Worm (Caenorhabditis elegans) whole organism, L1 larva: Measurements from ENCODE around the gene C51E3.6.

Experiments
- C04F5.9 ChIP-seq: sonication (generic microtip); optimal IDR thresholded peaks from 2 replicates; lab custom pipeline; 2016; ENCODE audit warnings: missing genetic modification characterization, missing compliant biosample characterization
- C16A3.4 ChIP-seq: fragments of 150-350 bp; optimal IDR thresholded peaks from 2 replicates; lab custom pipeline; 2014; ENCODE audit warnings: missing biosample characterization, missing genetic modification characterization
- alr-1 ChIP-seq: fragments of 200-800 bp; sonication (Bioruptor generic); optimal IDR thresholded peaks from 2 replicates; lab custom pipeline; 2018; ENCODE audit warnings: borderline replicate concordance, mild to moderate bottlenecking, missing genetic modification characterization, missing compliant biosample characterization
- aly-2 ChIP-seq: fragments of 150-350 bp; optimal IDR thresholded peaks from 2 replicates; lab custom pipeline; 2014; ENCODE audit warnings: missing biosample characterization, missing genetic modification characterization
- blmp-1 ChIP-seq: fragments of 150-350 bp; optimal IDR thresholded peaks from 2 replicates; lab custom pipeline; 2014; ENCODE audit warnings: missing biosample characterization, missing genetic modification characterization
- ceh-82 ChIP-seq, 3 experiments: fragments of 150-350 bp in 1 of 3; sonication (generic microtip) in 2 of 3; optimal IDR thresholded peaks; 2 replicates each; lab custom pipeline; 2014 to 2017; ENCODE audit warnings: missing biosample characterization in 3 of 3, missing genetic modification characterization in 3 of 3
- ceh-88 ChIP-seq: fragments of 200-800 bp; sonication (Bioruptor generic); IDR thresholded peaks from 2 replicates; pipeline ENCODE4 v1.3.6; 2022; ENCODE audit warnings: missing genetic modification characterization, missing compliant biosample characterization
- dsc-1 ChIP-seq: sonication (generic microtip); optimal IDR thresholded peaks from 2 replicates; lab custom pipeline; 2016; ENCODE audit warnings: mild to moderate bottlenecking, missing genetic modification characterization, missing compliant biosample characterization
- efl-1 ChIP-seq, 4 experiments: fragments of 150-350 bp; optimal IDR thresholded peaks in 3 of 4; peaks in 1 of 4; 1 replicate in 1 of 4; 2 replicates in 3 of 4; lab custom pipeline; 2014; ENCODE audit warnings: missing biosample characterization in 2 of 4, missing genetic modification characterization in 2 of 4, missing genetic modification reagents in 2 of 4
- egl-13 ChIP-seq: sonication (generic microtip); optimal IDR thresholded peaks from 2 replicates; lab custom pipeline; 2016; ENCODE audit warnings: missing genotype, missing genetic modification reagents, missing genetic modification characterization, missing compliant biosample characterization
- elt-2 ChIP-seq: sonication (generic microtip); optimal IDR thresholded peaks from 2 replicates; lab custom pipeline; 2016; ENCODE audit warnings: missing genetic modification characterization, mild to moderate bottlenecking, inconsistent platforms, missing compliant biosample characterization, missing genetic modification reagents
- elt-3 ChIP-seq, 6 experiments: fragments of 150-350 bp in 1 of 6; sonication (generic microtip); optimal IDR thresholded peaks; 2 replicates each; lab custom pipeline; 2017 to 2018; ENCODE audit warnings: missing biosample characterization in 6 of 6, missing genetic modification characterization in 6 of 6, inconsistent platforms in 1 of 6
- ets-5 ChIP-seq: fragments of 200-800 bp; sonication (Bioruptor generic); IDR thresholded peaks from 2 replicates; pipeline ENCODE4 v1.3.6; 2022; ENCODE audit warnings: missing genetic modification characterization, missing compliant biosample characterization
- fkh-4 ChIP-seq: sonication (generic microtip); optimal IDR thresholded peaks from 2 replicates; lab custom pipeline; 2016; ENCODE audit warnings: missing compliant biosample characterization, missing genetic modification characterization, borderline replicate concordance
- fkh-8 ChIP-seq: sonication (generic microtip); optimal IDR thresholded peaks from 2 replicates; lab custom pipeline; 2016; ENCODE audit warnings: mild to moderate bottlenecking, missing genetic modification characterization, missing compliant biosample characterization
- fos-1 ChIP-seq: fragments of 150-350 bp; optimal IDR thresholded peaks from 2 replicates; lab custom pipeline; 2014; ENCODE audit warnings: missing biosample characterization, missing genetic modification characterization
- isw-1 ChIP-seq: fragments of 200-800 bp; sonication (Bioruptor generic); IDR thresholded peaks from 2 replicates; pipeline ENCODE4 v1.3.6; 2022; ENCODE audit warnings: missing genetic modification characterization, missing compliant biosample characterization
- jun-1 ChIP-seq: fragments of 150-350 bp; optimal IDR thresholded peaks from 2 replicates; lab custom pipeline; 2014; ENCODE audit warnings: missing biosample characterization, missing genetic modification reagents, missing genetic modification characterization
- lin-14 ChIP-seq: fragments of 200-800 bp; sonication (Bioruptor generic); optimal IDR thresholded peaks from 2 replicates; lab custom pipeline; 2018; ENCODE audit warnings: mild to moderate bottlenecking, missing genetic modification characterization, moderate library complexity, missing compliant biosample characterization
- lin-35 ChIP-seq, 2 experiments: fragments of 150-350 bp; optimal IDR thresholded peaks; 2 replicates each; lab custom pipeline; 2014; ENCODE audit warnings: missing biosample characterization in 2 of 2, missing genetic modification characterization in 2 of 2, missing genetic modification reagents in 2 of 2
- lsy-2 ChIP-seq, 2 experiments: fragments of 150-350 bp; optimal IDR thresholded peaks; 2 replicates each; lab custom pipeline; 2014; ENCODE audit warnings: missing biosample characterization in 2 of 2, missing genetic modification characterization in 2 of 2
- mab-9 ChIP-seq: fragments of 200-800 bp; sonication (Bioruptor generic); IDR thresholded peaks from 2 replicates; pipeline ENCODE4 v1.3.6; 2022; ENCODE audit warnings: missing genetic modification reagents, missing genetic modification characterization, missing compliant biosample characterization
- mdl-1 ChIP-seq, 2 experiments: fragments of 150-350 bp; optimal IDR thresholded peaks; 2 replicates each; lab custom pipeline; 2014 to 2017; ENCODE audit warnings: missing biosample characterization in 2 of 2, missing genetic modification characterization in 2 of 2, inconsistent platforms in 1 of 2
- mep-1 ChIP-seq: fragments of 150-350 bp; optimal IDR thresholded peaks from 2 replicates; lab custom pipeline; 2014; ENCODE audit warnings: missing biosample characterization, missing genetic modification characterization
- nhr-20 ChIP-seq: sonication (generic microtip); optimal IDR thresholded peaks from 2 replicates; lab custom pipeline; 2016; ENCODE audit warnings: mild to moderate bottlenecking, missing genetic modification characterization, missing compliant biosample characterization
- nhr-28 ChIP-seq: fragments of 150-350 bp; optimal IDR thresholded peaks from 2 replicates; lab custom pipeline; 2014; ENCODE audit warnings: missing biosample characterization, missing genetic modification characterization
- nhr-71 ChIP-seq: sonication (generic microtip); optimal IDR thresholded peaks from 2 replicates; lab custom pipeline; 2016; ENCODE audit warnings: mild to moderate bottlenecking, missing genetic modification characterization, moderate library complexity, missing compliant biosample characterization
- nhr-76 ChIP-seq: sonication (generic microtip); optimal IDR thresholded peaks from 2 replicates; lab custom pipeline; 2017; ENCODE audit warnings: missing biosample characterization, missing genetic modification characterization
- nhr-77 ChIP-seq: fragments of 150-350 bp; optimal IDR thresholded peaks from 2 replicates; lab custom pipeline; 2014; ENCODE audit warnings: missing biosample characterization, missing genetic modification characterization
- rnt-1 ChIP-seq: sonication (generic microtip); optimal IDR thresholded peaks from 2 replicates; lab custom pipeline; 2016; ENCODE audit warnings: mild to moderate bottlenecking, missing genetic modification characterization, moderate library complexity, missing compliant biosample characterization
- snu-23 ChIP-seq: sonication (generic microtip); optimal IDR thresholded peaks from 2 replicates; lab custom pipeline; 2016; ENCODE audit warnings: missing genetic modification characterization, missing compliant biosample characterization
- sox-4 ChIP-seq: sonication (generic microtip); optimal IDR thresholded peaks from 2 replicates; lab custom pipeline; 2016; ENCODE audit warnings: missing genetic modification characterization, missing compliant biosample characterization
- sptf-1 ChIP-seq: fragments of 150-350 bp; optimal IDR thresholded peaks from 2 replicates; lab custom pipeline; 2014; ENCODE audit warnings: missing biosample characterization, missing genetic modification characterization
- sup-37 ChIP-seq: fragments of 200-800 bp; sonication (Bioruptor generic); optimal IDR thresholded peaks from 2 replicates; lab custom pipeline; 2018; ENCODE audit warnings: mild to moderate bottlenecking, missing genetic modification characterization, missing compliant biosample characterization
- unc-130 ChIP-seq: fragments of 150-350 bp; optimal IDR thresholded peaks from 2 replicates; lab custom pipeline; 2017; ENCODE audit warnings: missing biosample characterization, missing genetic modification characterization, inconsistent platforms
- unc-30 ChIP-seq: sonication (generic microtip); optimal IDR thresholded peaks from 2 replicates; lab custom pipeline; 2017; ENCODE audit warnings: missing biosample characterization, missing genetic modification characterization
- zag-1 ChIP-seq: fragments of 150-350 bp; optimal IDR thresholded peaks from 2 replicates; lab custom pipeline; 2014; ENCODE audit warnings: missing biosample characterization, missing genetic modification characterization

The C51E3.6 gene

ce11 chrV:10204863-10205338, 38.6 kb upstream of the C51E3.6 start, which contains the start of the genes ZK856.19 and ZK856.11 (continued):
- peak; percentile 79 to 88 for TF ChIP-seq lsy-2 (tag; optimal IDR thresholded peaks at IDR 0.05; lab: Kevin White, UChicago)
- peak; percentile 31 for TF ChIP-seq elt-2 (tag; lab: Kevin White, UChicago)
- TF ChIP-seq elt-3 (tag; optimal IDR thresholded peaks at IDR 0.05; lab: Kevin White, UChicago) = peak in 2 of 6 experiments; percentile 2 to 18
- TF ChIP-seq zag-1 (tag; lab: Kevin White, UChicago) = no peak
- peak; percentile 68 for TF ChIP-seq C16A3.4 (tag; lab: Kevin White, UChicago)
- peak; percentile 69 for TF ChIP-seq lin-14

ce11 chrV:10203435-10204009, 37.3 kb upstream of the C51E3.6 start, which contains the start of gene chpf-1:
Gene chpf-1, minus strand, starts transcription at chrV:10203485.
- TF ChIP-seq fkh-8 (no peak), elt-2 (tag; lab: Kevin White, UChicago) (peak; percentile 22), aly-2 (tag; lab: Kevin White, UChicago) (no peak), unc-130 (tag; lab: Kevin White, UChicago) (peak; percentile 26), lin-14 (peak; percentile 38), rnt-1 (no peak), elt-3 (tag; optimal IDR thresholded peaks at IDR 0.05; lab: Kevin White, UChicago) (peak in 1 of 6 experiments; percentile 80), alr-1 (no peak), nhr-20 (peak; percentile 11), nhr-71 (peak; percentile 31), lin-35 (GFP tag; optimal IDR thresholded peaks at IDR 0.05; lab: Kevin White, UChicago) (peak in 1 of 2 experiments; percentile 58), efl-1 (optimal IDR thresholded peaks at IDR 0.05; lab: Kevin White, UChicago) (no peak), efl-1 (GFP tag; optimal IDR thresholded peaks at IDR 0.05 in 1 of 2; lab: Kevin White, UChicago) (no peak), mdl-1 (tag; optimal IDR thresholded peaks at IDR 0.05; lab: Kevin White, UChicago) (peak in 1 of 2 experiments; percentile 0), mab-9 (GFP tag; lab: Robert Waterston, UW) (no peak), ceh-88 (no peak), mep-1 (peak; percentile 20), snu-23 (GFP tag; lab: Kevin White, UChicago) (peak; percentile 29), sptf-1 (tag; lab: Kevin White, UChicago) (no peak), blmp-1 (tag; lab: Kevin White, UChicago) (peak; percentile 80)

ce11 chrV:10202340-10202739, 36.1 kb upstream of the C51E3.6 start:
- peak; percentile 15 for TF ChIP-seq elt-2 (tag; lab: Kevin White, UChicago)
- TF ChIP-seq efl-1 (optimal IDR thresholded peaks at IDR 0.05; lab: Kevin White, UChicago) = no peak
- peak in 1 of 2 experiments; percentile 91 for TF ChIP-seq efl-1 (GFP tag; optimal IDR thresholded peaks at IDR 0.05 in 1 of 2; lab: Kevin White, UChicago)
- no peak for TF ChIP-seq C04F5.9 (tag; lab: Kevin White, UChicago)

ce11 chrV:10201913-10202312, 35.6 kb upstream of the C51E3.6 start, which contains the start of gene ZK856.7:
Gene ZK856.7, plus strand, starts transcription at chrV:10202098.
- peak; percentile 16 for TF ChIP-seq nhr-20
- no peak for TF ChIP-seq isw-1 (GFP tag; lab: Robert Waterston, UW)
- TF ChIP-seq dsc-1 (tag; lab: Kevin White, UChicago) = no peak
- TF ChIP-seq ceh-82 (tag; optimal IDR thresholded peaks at IDR 0.05; lab: Kevin White, UChicago) = no peak
- no peak for TF ChIP-seq ets-5 (GFP tag; lab: Robert Waterston, UW)
- no peak for TF ChIP-seq fkh-4 (tag; lab: Kevin White, UChicago)
- TF ChIP-seq blmp-1 (tag; lab: Kevin White, UChicago) = peak; percentile 9
- TF ChIP-seq, all 84 proteins: peak for 2

DNA sequence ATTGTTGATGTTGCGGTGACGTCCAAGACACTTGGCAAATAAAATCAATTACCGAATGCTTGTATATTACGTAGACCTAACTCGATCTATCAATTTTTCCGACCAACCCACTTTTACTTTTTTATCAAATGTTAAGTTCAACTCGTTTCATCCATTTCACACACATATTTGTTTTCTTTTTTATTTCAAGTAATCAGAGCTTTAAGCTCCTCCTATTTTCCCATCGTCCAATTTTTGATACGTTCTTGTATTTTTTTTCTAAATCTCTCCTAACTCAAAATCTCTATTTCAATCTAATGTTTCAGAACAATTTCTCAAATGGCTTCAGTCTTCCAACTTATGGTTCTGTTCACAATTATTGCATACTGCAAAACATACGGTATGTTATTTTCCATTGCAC, 32.1 kb upstream of the C51E3.6 start, which contains the start of gene ZK856.6:
ZK856.6 (plus strand) TSS at position 301 of the 400 bp plus-strand sequence.
- TF ChIP-seq blmp-1 (tag; lab: Kevin White, UChicago) = no peak
- no peak for TF ChIP-seq sup-37 (GFP tag; lab: Kevin White, UChicago)
- TF ChIP-seq sox-4 (tag; lab: Kevin White, UChicago) = no peak
- no peak for TF ChIP-seq isw-1 (GFP tag; lab: Robert Waterston, UW)
- no peak for TF ChIP-seq ceh-82 (tag; optimal IDR thresholded peaks at IDR 0.05; lab: Kevin White, UChicago)
- no peak for TF ChIP-seq efl-1 (optimal IDR thresholded peaks at IDR 0.05; lab: Kevin White, UChicago)
- no peak for TF ChIP-seq efl-1 (GFP tag; optimal IDR thresholded peaks at IDR 0.05 in 1 of 2; lab: Kevin White, UChicago)
- no peak for TF ChIP-seq nhr-76 (tag; lab: Kevin White, UChicago)
- TF ChIP-seq ceh-88 = no peak
- TF ChIP-seq unc-30 = no peak
- no peak for TF ChIP-seq nhr-71
- TF ChIP-seq egl-13 = no peak
- no peak for TF ChIP-seq alr-1
- no peak for TF ChIP-seq nhr-77 (tag; lab: Kevin White, UChicago)
- TF ChIP-seq fos-1 (tag; lab: Kevin White, UChicago) = no peak
- no peak for TF ChIP-seq nhr-28
- TF ChIP-seq jun-1 (tag; lab: Kevin White, UChicago) = no peak
